Fruit fly (Drosophila melanogaster) whole organism: Measurements from ENCODE around the gene VAChT.

Experiments
- CG8478 ChIP-seq: fragments of >200 bp; optimal IDR thresholded peaks from 2 replicates; lab custom pipeline; 2018; ENCODE audit warnings: inconsistent platforms
- Dll ChIP-seq: fragments of >200 bp; optimal IDR thresholded peaks from 2 replicates; lab custom pipeline; 2017
- EcR ChIP-seq, 2 experiments: fragments of >200 bp; optimal IDR thresholded peaks; 2 replicates each; lab custom pipeline; 2017; ENCODE audit warnings: missing biosample characterization in 2 of 2, missing genetic modification characterization in 2 of 2, missing genetic modification reagents in 2 of 2
- pan ChIP-seq: fragments of >200 bp; optimal IDR thresholded peaks from 2 replicates; lab custom pipeline; 2017
- psq ChIP-seq: fragments of >200 bp; optimal IDR thresholded peaks from 2 replicates; lab custom pipeline; 2017
- usp ChIP-seq: fragments of >200 bp; optimal IDR thresholded peaks from 2 replicates; lab custom pipeline; 2017; ENCODE audit warnings: missing biosample characterization, missing genetic modification characterization, mixed read lengths

VAChT gene

dm6 chr3R:18677500-18677940 lies 27.8 kb upstream of the VAChT start, which contains the start of the genes dind and CG7706:
Gene dind, minus strand, starts transcription at chr3R:18677539.
Gene CG7706, plus strand, starts transcription at chr3R:18677818.
- TF ChIP-seq EcR (GFP tag; optimal IDR thresholded peaks at IDR 0.05; lab: Kevin White, UChicago) (no peak), usp (GFP tag; lab: Kevin White, UChicago) (no peak), Dll (no peak), CG8478 (lab: Kevin White, UChicago) (no peak), psq (lab: Kevin White, UChicago) (no peak)

dm6 chr3R:18680332-18680731 lies 25.0 kb upstream of the VAChT start, which contains the start of the genes CG46318 and ChT:
Gene CG46318, plus strand, starts transcription at chr3R:18680604.
Gene ChT, plus strand, starts transcription at chr3R:18680604.
- no peak for TF ChIP-seq EcR (GFP tag; optimal IDR thresholded peaks at IDR 0.05; lab: Kevin White, UChicago)

dm6 chr3R:18681054-18681453 lies 24.2 kb upstream of the VAChT start:
- TF ChIP-seq usp (GFP tag; lab: Kevin White, UChicago) (no peak), psq (lab: Kevin White, UChicago) (no peak), Dll (no peak), pan (lab: Kevin White, UChicago) (no peak), CG8478 (lab: Kevin White, UChicago) (no peak), EcR (GFP tag; optimal IDR thresholded peaks at IDR 0.05; lab: Kevin White, UChicago) (no peak)

dm6 chr3R:18692619-18693018 lies 12.7 kb upstream of the VAChT start, which contains the start of gene Muc91C:
Gene Muc91C, minus strand, starts transcription at chr3R:18692719.
- TF ChIP-seq Dll (no peak), psq (lab: Kevin White, UChicago) (no peak), EcR (GFP tag; optimal IDR thresholded peaks at IDR 0.05; lab: Kevin White, UChicago) (no peak), pan (lab: Kevin White, UChicago) (no peak), CG8478 (lab: Kevin White, UChicago) (no peak), usp (GFP tag; lab: Kevin White, UChicago) (no peak)

dm6 chr3R:18693611-18694010 lies 11.7 kb upstream of the VAChT start, which contains the start of gene CG14300:
Gene CG14300, minus strand, starts transcription at chr3R:18693711.
- TF ChIP-seq CG8478 (lab: Kevin White, UChicago) = no peak
- TF ChIP-seq pan (lab: Kevin White, UChicago) = no peak
- TF ChIP-seq usp (GFP tag; lab: Kevin White, UChicago) = no peak
- no peak for TF ChIP-seq Dll
- no peak for TF ChIP-seq psq (lab: Kevin White, UChicago)
- TF ChIP-seq EcR (GFP tag; optimal IDR thresholded peaks at IDR 0.05; lab: Kevin White, UChicago) = no peak

- TF ChIP-seq pan (lab: Kevin White, UChicago) (no peak), EcR (GFP tag; optimal IDR thresholded peaks at IDR 0.05; lab: Kevin White, UChicago) (no peak), psq (lab: Kevin White, UChicago) (no peak), Dll (no peak), CG8478 (lab: Kevin White, UChicago) (no peak), usp (GFP tag; lab: Kevin White, UChicago) (no peak)
These were observed 10.3 kb upstream of the VAChT start, which contains the start of gene CG34282 for dm6 chr3R:18694952-18695351. Gene CG34282, plus strand, starts transcription at chr3R:18695252.

- no peak for TF ChIP-seq psq (lab: Kevin White, UChicago)
- no peak for TF ChIP-seq EcR (GFP tag; optimal IDR thresholded peaks at IDR 0.05; lab: Kevin White, UChicago)
- TF ChIP-seq usp (GFP tag; lab: Kevin White, UChicago) = no peak
- TF ChIP-seq Dll = no peak
- no peak for TF ChIP-seq CG8478 (lab: Kevin White, UChicago)
- no peak for TF ChIP-seq pan (lab: Kevin White, UChicago)
These were observed 6.3 kb upstream of the VAChT start for dm6 chr3R:18698855-18699569.

- TF ChIP-seq Dll (no peak), psq (lab: Kevin White, UChicago) (no peak), EcR (GFP tag; optimal IDR thresholded peaks at IDR 0.05; lab: Kevin White, UChicago) (no peak), usp (GFP tag; lab: Kevin White, UChicago) (no peak), CG8478 (lab: Kevin White, UChicago) (no peak), pan (lab: Kevin White, UChicago) (no peak)
These were observed 1.8 kb upstream of the VAChT start for dm6 chr3R:18703514-18703913.

dm6 chr3R:18706289-18706688 lies 988 bp downstream of the VAChT start:
- no peak for TF ChIP-seq CG8478 (lab: Kevin White, UChicago)
- no peak for TF ChIP-seq EcR (GFP tag; optimal IDR thresholded peaks at IDR 0.05; lab: Kevin White, UChicago)
- no peak for TF ChIP-seq usp (GFP tag; lab: Kevin White, UChicago)
- TF ChIP-seq Dll = no peak
- TF ChIP-seq pan (lab: Kevin White, UChicago) = no peak
- no peak for TF ChIP-seq psq (lab: Kevin White, UChicago)

- TF ChIP-seq pan (lab: Kevin White, UChicago) (no peak), EcR (GFP tag; optimal IDR thresholded peaks at IDR 0.05; lab: Kevin White, UChicago) (no peak), psq (lab: Kevin White, UChicago) (no peak), usp (GFP tag; lab: Kevin White, UChicago) (no peak), Dll (no peak), CG8478 (lab: Kevin White, UChicago) (no peak)
These were observed 2.2 kb downstream of the VAChT start for dm6 chr3R:18707492-18707891.

dm6 chr3R:18719767-18720341 lies 14.6 kb downstream of the VAChT start:
- TF ChIP-seq EcR (GFP tag; optimal IDR thresholded peaks at IDR 0.05; lab: Kevin White, UChicago) = no peak
- no peak for TF ChIP-seq Dll
- no peak for TF ChIP-seq usp (GFP tag; lab: Kevin White, UChicago)
- no peak for TF ChIP-seq psq (lab: Kevin White, UChicago)
- no peak for TF ChIP-seq CG8478 (lab: Kevin White, UChicago)
- TF ChIP-seq pan (lab: Kevin White, UChicago) = no peak
